Worm (Caenorhabditis elegans): ENCODE data around the gene spi-1.

- TF ChIP-seq dao-5 (tag; optimal IDR thresholded peaks at IDR 0.05): no peak
- TF ChIP-seq him-1 (tag; optimal IDR thresholded peaks at IDR 0.05): no peak
Measured at ce11 chrII:7489605-7490004, 6.4 kb upstream of the spi-1 start, which contains the start of gene D1022.9.
